Worm (Caenorhabditis elegans) whole organism, L3 larva: ENCODE measurements around the gene ets-5.

Experiments used
- R02D3.7 ChIP-seq: fragments of 150-350 bp; optimal IDR thresholded peaks from 2 replicates; lab custom pipeline; 2014; ENCODE audit warnings: missing biosample characterization, missing genetic modification characterization
- ZK546.5 ChIP-seq: sonication (generic microtip); optimal IDR thresholded peaks from 2 replicates; lab custom pipeline; 2017; ENCODE audit warnings: missing biosample characterization, missing genetic modification characterization
- aly-2 ChIP-seq: fragments of 150-350 bp; optimal IDR thresholded peaks from 2 replicates; lab custom pipeline; 2014; ENCODE audit warnings: missing biosample characterization, missing genetic modification characterization
- ama-1 ChIP-seq: fragments of 150-350 bp; optimal IDR thresholded peaks from 2 replicates; lab custom pipeline; 2018
- ceh-16 ChIP-seq: sonication (generic microtip); optimal IDR thresholded peaks from 2 replicates; lab custom pipeline; 2017; ENCODE audit warnings: missing biosample characterization, missing genetic modification characterization
- ceh-28 ChIP-seq: fragments of 150-350 bp; optimal IDR thresholded peaks from 2 replicates; lab custom pipeline; 2014; ENCODE audit warnings: missing biosample characterization, missing genetic modification reagents, missing genetic modification characterization
- ceh-9 ChIP-seq: sonication (generic microtip); optimal IDR thresholded peaks from 2 replicates; lab custom pipeline; 2018; ENCODE audit warnings: missing biosample characterization, missing genetic modification characterization
- daf-12 ChIP-seq: fragments of 150-350 bp; optimal IDR thresholded peaks from 2 replicates; lab custom pipeline; 2014; ENCODE audit warnings: missing biosample characterization, missing genetic modification reagents, missing genetic modification characterization
- egl-27 ChIP-seq: sonication (generic microtip); optimal IDR thresholded peaks from 4 replicates; lab custom pipeline; 2017; ENCODE audit warnings: missing biosample characterization, missing genetic modification reagents, missing genetic modification characterization
- egl-5 ChIP-seq: fragments of 150-350 bp; optimal IDR thresholded peaks from 2 replicates; lab custom pipeline; 2017; ENCODE audit warnings: missing biosample characterization, missing genetic modification reagents, missing genetic modification characterization, inconsistent platforms
- elt-1 ChIP-seq: fragments of 150-350 bp; optimal IDR thresholded peaks from 2 replicates; lab custom pipeline; 2014; ENCODE audit warnings: missing biosample characterization, missing genetic modification characterization
- elt-2 ChIP-seq: sonication (generic microtip); optimal IDR thresholded peaks from 2 replicates; lab custom pipeline; 2016; ENCODE audit warnings: missing genetic modification reagents, mild to moderate bottlenecking, missing genetic modification characterization, missing compliant biosample characterization
- eor-1 ChIP-seq, 2 experiments: fragments of 150-350 bp; optimal IDR thresholded peaks; 2 replicates each; lab custom pipeline; 2014 to 2018; ENCODE audit warnings: missing biosample characterization in 2 of 2, missing genetic modification characterization in 2 of 2
- fkh-10 ChIP-seq: sonication (generic microtip); optimal IDR thresholded peaks from 2 replicates; lab custom pipeline; 2017; ENCODE audit warnings: missing biosample characterization, missing genetic modification reagents, missing genetic modification characterization
- fos-1 ChIP-seq: fragments of 150-350 bp; optimal IDR thresholded peaks from 2 replicates; lab custom pipeline; 2014; ENCODE audit warnings: missing biosample characterization, missing genetic modification characterization
- hmg-11 ChIP-seq: sonication (generic microtip); optimal IDR thresholded peaks from 2 replicates; lab custom pipeline; 2016; ENCODE audit warnings: missing genetic modification characterization, missing compliant biosample characterization
- jun-1 ChIP-seq: fragments of 150-350 bp; optimal IDR thresholded peaks from 2 replicates; lab custom pipeline; 2014; ENCODE audit warnings: missing biosample characterization, missing genetic modification reagents, missing genetic modification characterization
- lin-15B ChIP-seq: fragments of 150-350 bp; optimal IDR thresholded peaks from 2 replicates; lab custom pipeline; 2014; ENCODE audit warnings: missing biosample characterization, missing genetic modification characterization
- lin-39 ChIP-seq: fragments of 150-350 bp; optimal IDR thresholded peaks from 2 replicates; lab custom pipeline; 2018; ENCODE audit warnings: missing biosample characterization, missing genetic modification reagents, missing genetic modification characterization
- lsy-12 ChIP-seq: sonication (generic microtip); optimal IDR thresholded peaks from 2 replicates; lab custom pipeline; 2016; ENCODE audit warnings: mild to moderate bottlenecking, missing genetic modification characterization, missing compliant biosample characterization
- mdl-1 ChIP-seq: fragments of 150-350 bp; optimal IDR thresholded peaks from 2 replicates; lab custom pipeline; 2014; ENCODE audit warnings: missing biosample characterization, missing genetic modification characterization
- mml-1 ChIP-seq: fragments of 150-350 bp; sonication (generic microtip); optimal IDR thresholded peaks from 3 replicates; lab custom pipeline; 2014; ENCODE audit warnings: missing biosample characterization, missing genetic modification characterization
- nfya-1 ChIP-seq: sonication (generic microtip); optimal IDR thresholded peaks from 2 replicates; lab custom pipeline; 2017; ENCODE audit warnings: missing genetic modification characterization, mild to moderate bottlenecking, missing compliant biosample characterization, antibody characterized with exemption, moderate library complexity; ENCODE audit not compliant: insufficient read depth
- nhr-11 ChIP-seq: fragments of 150-350 bp; optimal IDR thresholded peaks from 2 replicates; lab custom pipeline; 2014; ENCODE audit warnings: missing biosample characterization, missing genetic modification characterization
- nhr-12 ChIP-seq: fragments of 150-350 bp; optimal IDR thresholded peaks from 2 replicates; lab custom pipeline; 2014; ENCODE audit warnings: missing biosample characterization, missing genetic modification characterization
- nhr-23 ChIP-seq: fragments of 150-350 bp; optimal IDR thresholded peaks from 2 replicates; lab custom pipeline; 2014; ENCODE audit warnings: missing biosample characterization, missing genetic modification reagents, missing genetic modification characterization
- nhr-237 ChIP-seq: fragments of 150-350 bp; optimal IDR thresholded peaks from 2 replicates; lab custom pipeline; 2014; ENCODE audit warnings: missing biosample characterization, missing genetic modification characterization
- nhr-25 ChIP-seq: sonication (generic microtip); optimal IDR thresholded peaks from 2 replicates; lab custom pipeline; 2017; ENCODE audit warnings: missing biosample characterization, missing genetic modification characterization
- nhr-28 ChIP-seq: fragments of 150-350 bp; optimal IDR thresholded peaks from 2 replicates; lab custom pipeline; 2014; ENCODE audit warnings: missing biosample characterization, missing genetic modification characterization
- nhr-43 ChIP-seq: sonication (generic microtip); optimal IDR thresholded peaks from 2 replicates; lab custom pipeline; 2016; ENCODE audit warnings: mild to moderate bottlenecking, missing genetic modification characterization, missing compliant biosample characterization; ENCODE audit not compliant: poor library complexity, severe bottlenecking
- nhr-67 ChIP-seq: fragments of 150-350 bp; optimal IDR thresholded peaks from 2 replicates; lab custom pipeline; 2014; ENCODE audit warnings: missing biosample characterization, missing genetic modification characterization
- nhr-76 ChIP-seq: fragments of 150-350 bp; sonication (generic microtip); optimal IDR thresholded peaks from 5 replicates; lab custom pipeline; 2014; ENCODE audit warnings: missing biosample characterization, missing genetic modification characterization
- nhr-77 ChIP-seq: fragments of 150-350 bp; optimal IDR thresholded peaks from 2 replicates; lab custom pipeline; 2014; ENCODE audit warnings: missing biosample characterization, missing genetic modification characterization
- pha-4 ChIP-seq: fragments of 150-350 bp; optimal IDR thresholded peaks from 2 replicates; lab custom pipeline; 2014; ENCODE audit warnings: missing biosample characterization, missing genetic modification reagents, missing genetic modification characterization
- pqm-1 ChIP-seq: fragments of 150-350 bp; optimal IDR thresholded peaks from 2 replicates; lab custom pipeline; 2017; ENCODE audit warnings: missing biosample characterization, missing genetic modification characterization, inconsistent platforms
- skn-1 ChIP-seq: fragments of 150-350 bp; optimal IDR thresholded peaks from 2 replicates; lab custom pipeline; 2014; ENCODE audit warnings: missing biosample characterization, missing genetic modification characterization
- tbx-2 ChIP-seq: sonication (generic microtip); optimal IDR thresholded peaks from 2 replicates; lab custom pipeline; 2016; ENCODE audit warnings: mild to moderate bottlenecking, missing genetic modification characterization, missing compliant biosample characterization
- unc-39 ChIP-seq: sonication (generic microtip); optimal IDR thresholded peaks from 4 replicates; lab custom pipeline; 2017; ENCODE audit warnings: missing biosample characterization, missing genetic modification characterization
- unc-62 ChIP-seq: fragments of 150-350 bp; sonication (generic microtip); optimal IDR thresholded peaks from 4 replicates; lab custom pipeline; 2014; ENCODE audit warnings: missing biosample characterization, missing genetic modification reagents, missing genetic modification characterization
- zag-1 ChIP-seq: fragments of 150-350 bp; optimal IDR thresholded peaks from 2 replicates; lab custom pipeline; 2014; ENCODE audit warnings: missing biosample characterization, missing genetic modification characterization
- ztf-11 ChIP-seq: fragments of 150-350 bp; optimal IDR thresholded peaks from 2 replicates; lab custom pipeline; 2014; ENCODE audit warnings: missing biosample characterization, missing genetic modification characterization
- ztf-4 ChIP-seq: fragments of 150-350 bp; optimal IDR thresholded peaks from 2 replicates; lab custom pipeline; 2014; ENCODE audit warnings: missing biosample characterization, missing genetic modification characterization

ets-5 gene

ce11 chrX:5117571-5117970, 33.2 kb upstream of the ets-5 start:
- TF ChIP-seq zag-1 (tag; lab: Kevin White, UChicago) (no peak), mml-1 (tag; lab: Kevin White, UChicago) (no peak), nhr-77 (tag; lab: Kevin White, UChicago) (no peak), nhr-12 (tag; lab: Kevin White, UChicago) (no peak), fkh-10 (GFP tag; lab: Kevin White, UChicago) (peak; percentile 85)

- no peak for TF ChIP-seq unc-39
- no peak for TF ChIP-seq pqm-1 (tag; lab: Kevin White, UChicago)
- TF ChIP-seq ceh-9 (tag; lab: Kevin White, UChicago), result no peak
- no peak for TF ChIP-seq nhr-237 (tag; lab: Kevin White, UChicago)
- no peak for TF ChIP-seq fos-1
- TF ChIP-seq pha-4 (tag; lab: Kevin White, UChicago), result peak; percentile 46
- no peak for TF ChIP-seq elt-2
- no peak for TF ChIP-seq nhr-67 (tag; lab: Kevin White, UChicago)
- peak; percentile 15 for TF ChIP-seq ama-1 (lab: Kevin White, UChicago)
- no peak for TF ChIP-seq hmg-11 (tag; lab: Kevin White, UChicago)
- no peak for TF ChIP-seq lin-39 (tag; lab: Kevin White, UChicago)
- TF ChIP-seq egl-5, result no peak
- TF ChIP-seq lin-15B (tag; lab: Kevin White, UChicago), result no peak
- TF ChIP-seq ZK546.5, result no peak
- no peak for TF ChIP-seq nhr-76 (tag; lab: Kevin White, UChicago)
- no peak for TF ChIP-seq mdl-1
- no peak for TF ChIP-seq nhr-11 (tag; lab: Kevin White, UChicago)
- TF ChIP-seq unc-62 (GFP tag; lab: Kevin White, UChicago), result no peak
- peak; percentile 43 for TF ChIP-seq nhr-25 (tag; lab: Kevin White, UChicago)
- TF ChIP-seq aly-2 (tag; lab: Kevin White, UChicago), result no peak
- no peak for TF ChIP-seq ztf-11 (tag; lab: Kevin White, UChicago)
- no peak for TF ChIP-seq ztf-4 (tag; lab: Kevin White, UChicago)
- TF ChIP-seq egl-27 (tag; lab: Kevin White, UChicago), result no peak
- TF ChIP-seq nhr-23 (tag; lab: Kevin White, UChicago), result peak; percentile 48
- no peak for TF ChIP-seq daf-12 (tag; lab: Kevin White, UChicago)
- no peak for TF ChIP-seq nhr-43 (tag; lab: Kevin White, UChicago)
- TF ChIP-seq nhr-12 (tag; lab: Kevin White, UChicago), result no peak
- TF ChIP-seq ceh-16 (tag; lab: Kevin White, UChicago), result no peak
- peak; percentile 28 for TF ChIP-seq ceh-28 (tag; lab: Kevin White, UChicago)
- no peak for TF ChIP-seq nhr-28 (tag; lab: Kevin White, UChicago)
- no peak for TF ChIP-seq lsy-12
- TF ChIP-seq elt-1 (tag; lab: Kevin White, UChicago), result no peak
- no peak for TF ChIP-seq tbx-2 (tag; lab: Kevin White, UChicago)
- TF ChIP-seq R02D3.7 (tag; lab: Kevin White, UChicago), result no peak
- no peak for TF ChIP-seq jun-1
- TF ChIP-seq nfya-1 (tag; lab: Kevin White, UChicago), result peak; percentile 28
- TF ChIP-seq, all 47 proteins: peak for 6
Measured at ce11 chrX:5116816-5117459, 32.6 kb upstream of the ets-5 start, which contains the start of gene apl-1. Gene apl-1, minus strand, starts transcription at chrX:5116866.

- TF ChIP-seq pqm-1 (tag; lab: Kevin White, UChicago), result no peak
- TF ChIP-seq nhr-25 (tag; lab: Kevin White, UChicago), result no peak
- TF ChIP-seq eor-1 (tag; optimal IDR thresholded peaks at IDR 0.05; lab: Kevin White, UChicago), result no peak
- TF ChIP-seq skn-1, result no peak
- no peak for TF ChIP-seq tbx-2 (tag; lab: Kevin White, UChicago)
- peak; percentile 31 for TF ChIP-seq ama-1 (lab: Kevin White, UChicago)
Measured at ce11 chrX:5116180-5116579, 31.9 kb upstream of the ets-5 start.
